Fruit fly (Drosophila melanogaster): Measurements from ENCODE around the gene Ir10a.
A peak's percentile ranks its signal among the peaks of the same experiment; 100 is the strongest.

Gene Ir10a

dm6 chrX:11325175-11325768 lies 14.3 kb upstream of the Ir10a start, which contains the start of gene Gapvd1 (continued):
- TF ChIP-seq Rfx (GFP tag; IDR thresholded peaks at IDR 0.05) (peak; percentile 46), ftz-f1 (GFP tag; optimal IDR thresholded peaks at IDR 0.05) (no peak), bsh (GFP tag; optimal IDR thresholded peaks at IDR 0.05) (no peak), CG17912 (GFP tag; optimal IDR thresholded peaks at IDR 0.05) (no peak), Nf-YC (tag; optimal IDR thresholded peaks at IDR 0.05) (peak; percentile 11), CG10209 (GFP tag; optimal IDR thresholded peaks at IDR 0.05) (no peak), Ets97D (GFP tag; optimal IDR thresholded peaks at IDR 0.05) (peak; percentile 28), CG9932 (GFP tag; IDR thresholded peaks at IDR 0.05) (peak; percentile 65; the same call in 1 of the 2 replicates), gfzf (GFP tag; optimal IDR thresholded peaks at IDR 0.05) (peak; percentile 22)

- no peak for TF ChIP-seq eyg (GFP tag; optimal IDR thresholded peaks at IDR 0.05)
- TF ChIP-seq CG9817 (tag; optimal IDR thresholded peaks at IDR 0.05): no peak
- peak; percentile 51 for TF ChIP-seq D (optimal IDR thresholded peaks at IDR 0.05)
- TF ChIP-seq D (GFP tag; optimal IDR thresholded peaks at IDR 0.05): no peak
- peak; percentile 86 for TF ChIP-seq CG15479 (GFP tag; optimal IDR thresholded peaks at IDR 0.05)
- no peak for TF ChIP-seq tup (GFP tag; optimal IDR thresholded peaks at IDR 0.05)
- TF ChIP-seq Med (GFP tag): peak; percentile 53
- no peak for TF ChIP-seq lbe (GFP tag; optimal IDR thresholded peaks at IDR 0.05)
- TF ChIP-seq CG4424 (GFP tag; optimal IDR thresholded peaks at IDR 0.05): no peak
- peak; percentile 45 for TF ChIP-seq sens (GFP tag)
- TF ChIP-seq CG15269 (tag; optimal IDR thresholded peaks at IDR 0.05): no peak
- TF ChIP-seq p53 (GFP tag; optimal IDR thresholded peaks at IDR 0.05): no peak
- TF ChIP-seq mirr (GFP tag; optimal IDR thresholded peaks at IDR 0.05): no peak
- peak; percentile 11 for TF ChIP-seq Kr (GFP tag; optimal IDR thresholded peaks at IDR 0.05)
- TF ChIP-seq CG34376 (GFP tag; optimal IDR thresholded peaks at IDR 0.05): no peak
- peak in 1 of 2 experiments; percentile 95 for TF ChIP-seq tll (GFP tag; optimal IDR thresholded peaks at IDR 0.05)
- TF ChIP-seq CG17912 (GFP tag; optimal IDR thresholded peaks at IDR 0.05): no peak
- no peak for TF ChIP-seq sim (GFP tag; IDR thresholded peaks at IDR 0.05)
- no peak for TF ChIP-seq nerfin-2 (GFP tag; IDR thresholded peaks at IDR 0.05; ENCODE audit: partially characterized antibody)
- TF ChIP-seq CG14710 (tag; optimal IDR thresholded peaks at IDR 0.05): no peak
Observed at dm6 chrX:11322659-11323058, 11.7 kb upstream of the Ir10a start.

dm6 chrX:11322257-11322656 lies 11.2 kb upstream of the Ir10a start, which contains the start of gene sisA:
Gene sisA (minus strand): TSS chrX:11322357.
- no peak for TF ChIP-seq ERR (GFP tag; optimal IDR thresholded peaks at IDR 0.05)
- peak; percentile 61 for TF ChIP-seq cad (GFP tag; optimal IDR thresholded peaks at IDR 0.05)

dm6 chrX:11319916-11320315 lies 8.9 kb upstream of the Ir10a start:
- peak; percentile 67 for TF ChIP-seq CG8290 (GFP tag; optimal IDR thresholded peaks at IDR 0.05)
- no peak for TF ChIP-seq CG8290 (tag; optimal IDR thresholded peaks at IDR 0.05)
- TF ChIP-seq CG4617 (GFP tag; optimal IDR thresholded peaks at IDR 0.05; ENCODE audit: borderline replicate concordance): no peak
- TF ChIP-seq Dip2 (GFP tag; IDR thresholded peaks at IDR 0.05): peak; percentile 20; the same call in 1 of the 2 replicates
- TF ChIP-seq Ets65A (GFP tag): no peak
- no peak for TF ChIP-seq amos (GFP tag; IDR thresholded peaks at IDR 0.05; ENCODE audit: partially characterized antibody)
- TF ChIP-seq CTCF (GFP tag; optimal IDR thresholded peaks at IDR 0.05): peak; percentile 74
- no peak for TF ChIP-seq ttk (GFP tag; IDR thresholded peaks at IDR 0.05)
